Worm (Caenorhabditis elegans) whole organism, late embryonic: ENCODE results near the gene Y60A3A.19.

Source experiments
- F13H6.1 ChIP-seq: sonication (generic microtip); optimal IDR thresholded peaks from 2 replicates; lab custom pipeline; 2016; ENCODE audit warnings: missing genetic modification characterization, missing compliant biosample characterization
- ama-1 ChIP-seq: fragments of 150-350 bp; optimal IDR thresholded peaks from 2 replicates; lab custom pipeline; 2014
- ceh-48 ChIP-seq: sonication (generic microtip); optimal IDR thresholded peaks from 2 replicates; lab custom pipeline; 2016; ENCODE audit warnings: missing genetic modification characterization, inconsistent platforms, missing compliant biosample characterization
- elt-2 ChIP-seq: sonication (generic microtip); optimal IDR thresholded peaks from 2 replicates; lab custom pipeline; 2016; ENCODE audit warnings: missing genetic modification reagents, missing genetic modification characterization, missing compliant biosample characterization
- elt-4 ChIP-seq: sonication (generic microtip); optimal IDR thresholded peaks from 2 replicates; lab custom pipeline; 2016; ENCODE audit warnings: missing genetic modification characterization, missing compliant biosample characterization
- fkh-10 ChIP-seq: fragments of 150-350 bp; optimal IDR thresholded peaks from 2 replicates; lab custom pipeline; 2014; ENCODE audit warnings: missing biosample characterization, missing genetic modification reagents, missing genetic modification characterization
- hlh-30 ChIP-seq: sonication (generic microtip); optimal IDR thresholded peaks from 2 replicates; lab custom pipeline; 2017; ENCODE audit warnings: antibody characterized with exemption, missing genetic modification characterization, missing compliant biosample characterization; ENCODE audit not compliant: insufficient read depth
- hlh-8 ChIP-seq: sonication (generic microtip); optimal IDR thresholded peaks from 2 replicates; lab custom pipeline; 2016; ENCODE audit warnings: missing genotype, missing genetic modification characterization, missing compliant biosample characterization
- odd-2 ChIP-seq: sonication (generic microtip); optimal IDR thresholded peaks from 2 replicates; lab custom pipeline; 2017; ENCODE audit warnings: antibody characterized with exemption, mild to moderate bottlenecking, missing genetic modification characterization, missing compliant biosample characterization
- pqm-1 ChIP-seq: sonication (generic microtip); optimal IDR thresholded peaks from 2 replicates; lab custom pipeline; 2016; ENCODE audit warnings: missing genetic modification characterization, missing compliant biosample characterization
- ref-2 ChIP-seq: sonication (generic microtip); optimal IDR thresholded peaks from 2 replicates; lab custom pipeline; 2016; ENCODE audit warnings: missing genetic modification characterization, missing compliant biosample characterization
- tbx-2 ChIP-seq: sonication (generic microtip); optimal IDR thresholded peaks from 2 replicates; lab custom pipeline; 2016; ENCODE audit warnings: missing genetic modification characterization, missing compliant biosample characterization
- unc-86 ChIP-seq: sonication (generic microtip); optimal IDR thresholded peaks from 2 replicates; lab custom pipeline; 2016; ENCODE audit warnings: missing genetic modification characterization, missing compliant biosample characterization

DNA sequence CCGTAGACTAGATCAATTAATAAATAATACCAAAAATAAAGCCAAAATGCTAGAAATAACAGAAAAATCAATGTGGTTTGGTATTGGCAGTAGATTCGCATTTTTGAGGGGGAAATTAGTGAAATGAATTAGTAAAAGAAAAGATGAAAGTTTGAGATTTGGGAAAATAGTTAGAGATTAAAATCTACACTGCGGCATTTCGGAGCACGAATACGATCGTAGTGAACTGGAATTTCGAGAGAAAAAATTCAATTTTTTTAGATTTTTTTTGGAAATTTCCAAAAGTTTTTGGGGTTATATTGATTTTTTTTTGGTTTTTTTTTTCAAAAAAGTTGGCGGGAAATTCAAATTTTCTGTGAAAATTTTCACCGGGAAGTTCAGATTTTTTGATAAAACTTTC, 48.5 kb upstream of the Y60A3A.19 start, which contains the start of gene Y116F11B.9:
- no peak for TF ChIP-seq ceh-48 (tag; lab: Kevin White, UChicago)
- TF ChIP-seq unc-86 (tag; lab: Kevin White, UChicago): no peak
- no peak for TF ChIP-seq elt-2
- TF ChIP-seq F13H6.1 (tag; lab: Kevin White, UChicago): no peak
- no peak for TF ChIP-seq ref-2 (tag; lab: Kevin White, UChicago)
- no peak for TF ChIP-seq pqm-1
- no peak for TF ChIP-seq hlh-8 (tag; lab: Kevin White, UChicago)
- TF ChIP-seq tbx-2: no peak
- no peak for TF ChIP-seq fkh-10 (GFP tag; lab: Kevin White, UChicago)
- TF ChIP-seq hlh-30: no peak
- TF ChIP-seq ama-1: no peak
- no peak for TF ChIP-seq odd-2 (tag; lab: Kevin White, UChicago)
- no peak for TF ChIP-seq elt-4 (tag; lab: Kevin White, UChicago)
